Fruit fly (Drosophila melanogaster): ENCODE results near the gene pon.

Gene pon

dm6 chrX:4687778-4688399 lies 51.8 kb downstream of the pon start, which contains the start of gene ctp (continued):
- TF ChIP-seq al (GFP tag; IDR thresholded peaks at IDR 0.05) (peak; percentile 30; the same call in 1 of the 2 replicates), CG12219 (GFP tag; optimal IDR thresholded peaks at IDR 0.05) (no peak), psq (GFP tag; optimal IDR thresholded peaks at IDR 0.05) (no peak), CG6854 (GFP tag; optimal IDR thresholded peaks at IDR 0.05) (peak; percentile 52), Eip74EF (GFP tag; optimal IDR thresholded peaks at IDR 0.05) (no peak), CG3995 (GFP tag; optimal IDR thresholded peaks at IDR 0.05) (peak; percentile 68), vfl (GFP tag; optimal IDR thresholded peaks at IDR 0.05) (peak; percentile 40), gfzf (GFP tag; optimal IDR thresholded peaks at IDR 0.05) (peak; percentile 33), CG33557 (GFP tag; optimal IDR thresholded peaks at IDR 0.05) (peak; percentile 19), jumu (GFP tag; optimal IDR thresholded peaks at IDR 0.05) (peak; percentile 70), mam (GFP tag; optimal IDR thresholded peaks at IDR 0.05) (peak; percentile 53), Doc2 (GFP tag; IDR thresholded peaks at IDR 0.05) (no peak), unc-4 (GFP tag; IDR thresholded peaks at IDR 0.05; ENCODE audit: partially characterized antibody) (peak; percentile 66), hkb (optimal IDR thresholded peaks at IDR 0.05) (no peak), hkb (GFP tag; IDR thresholded peaks at IDR 0.05) (peak; percentile 44; the same call in 1 of the 2 replicates), corto (GFP tag; optimal IDR thresholded peaks at IDR 0.05) (no peak), CG12071 (GFP tag; optimal IDR thresholded peaks at IDR 0.05) (no peak), CG14667 (GFP tag; IDR thresholded peaks at IDR 0.05) (no peak), CG12104 (GFP tag; optimal IDR thresholded peaks at IDR 0.05) (no peak), mld (GFP tag; IDR thresholded peaks at IDR 0.05; ENCODE audit: partially characterized antibody) (peak; percentile 61; the same call in 1 of the 3 replicates), exex (tag; optimal IDR thresholded peaks at IDR 0.05) (peak; percentile 33), Dip3 (GFP tag; optimal IDR thresholded peaks at IDR 0.05) (no peak), CG6689 (GFP tag; IDR thresholded peaks at IDR 0.05) (0 out of 2 replicates have a peak, but pooled peaks have one; percentile 15), Camta (GFP tag; optimal IDR thresholded peaks at IDR 0.05) (no peak), Fer3 (tag; optimal IDR thresholded peaks at IDR 0.05) (peak; percentile 4), CG43689 (GFP tag; IDR thresholded peaks at IDR 0.05) (no peak), CG7372 (GFP tag; IDR thresholded peaks at IDR 0.05) (no peak), trh (GFP tag; optimal IDR thresholded peaks at IDR 0.05) (no peak), disco-r (GFP tag; optimal IDR thresholded peaks at IDR 0.05) (peak; percentile 35), Abd-B (GFP tag; optimal IDR thresholded peaks at IDR 0.05) (no peak), gcm2 (GFP tag; optimal IDR thresholded peaks at IDR 0.05) (no peak), Oaz (GFP tag; IDR thresholded peaks at IDR 0.05) (no peak), CG2129 (GFP tag; IDR thresholded peaks at IDR 0.05; ENCODE audit: partially characterized antibody) (0 out of 2 replicates have a peak, but pooled peaks have one; percentile 23), Mes4 (GFP tag; optimal IDR thresholded peaks at IDR 0.05) (no peak), tup (GFP tag; optimal IDR thresholded peaks at IDR 0.05) (no peak), sim (GFP tag; IDR thresholded peaks at IDR 0.05) (no peak), CG34224 (GFP tag; IDR thresholded peaks at IDR 0.05; ENCODE audit: partially characterized antibody) (peak; percentile 69), Spps (tag; optimal IDR thresholded peaks at IDR 0.05) (no peak), Rx (GFP tag; IDR thresholded peaks at IDR 0.05) (no peak), Neu2 (GFP tag; optimal IDR thresholded peaks at IDR 0.05; ENCODE audit: borderline replicate concordance) (no peak), CG2116 (GFP tag; optimal IDR thresholded peaks at IDR 0.05) (peak; percentile 95), Sox100B (GFP tag; optimal IDR thresholded peaks at IDR 0.05) (no peak), B-H2 (GFP tag; optimal IDR thresholded peaks at IDR 0.05) (peak; percentile 56), br (optimal IDR thresholded peaks at IDR 0.05) (no peak), oc (tag; optimal IDR thresholded peaks at IDR 0.05) (peak; percentile 27), gsb-n (tag; optimal IDR thresholded peaks at IDR 0.05) (no peak), Nf-YB (GFP tag; optimal IDR thresholded peaks at IDR 0.05) (peak; percentile 98), Fer2 (tag; optimal IDR thresholded peaks at IDR 0.05) (no peak), CG17568 (GFP tag; optimal IDR thresholded peaks at IDR 0.05) (peak; percentile 54), CG15514 (GFP tag; optimal IDR thresholded peaks at IDR 0.05) (peak; percentile 46)

All from whole organism, embryonic.